Worm (Caenorhabditis elegans) whole organism, early embryonic: ENCODE data around the gene srn-1.

Experiments used
- B0310.2 ChIP-seq: sonication (generic microtip); optimal IDR thresholded peaks from 2 replicates; lab custom pipeline; 2016; ENCODE audit warnings: mild to moderate bottlenecking, missing genetic modification characterization, missing compliant biosample characterization
- ama-1 ChIP-seq: fragments of 150-350 bp; optimal IDR thresholded peaks from 2 replicates; lab custom pipeline; 2014
- flt-1 ChIP-seq: fragments of 200-800 bp; sonication (Bioruptor generic); IDR thresholded peaks from 2 replicates; pipeline ENCODE4 v1.3.6; 2022; ENCODE audit warnings: missing genetic modification characterization, missing compliant biosample characterization
- pes-1 ChIP-seq: fragments of 200-800 bp; sonication (Bioruptor generic); IDR thresholded peaks from 2 replicates; pipeline ENCODE4 v1.3.6; 2022; ENCODE audit warnings: missing genetic modification reagents, missing genetic modification characterization, missing compliant biosample characterization
- scrt-1 ChIP-seq: fragments of 200-800 bp; sonication (Bioruptor generic); IDR thresholded peaks from 2 replicates; pipeline ENCODE4 v1.3.6; 2022; ENCODE audit warnings: missing genetic modification characterization, missing compliant biosample characterization
- sea-1 ChIP-seq: fragments of 200-800 bp; sonication (Bioruptor generic); conservative IDR thresholded peaks from 2 replicates; pipeline ENCODE4 v1.3.6; 2022; ENCODE audit warnings: missing genetic modification characterization, missing compliant biosample characterization
- tbx-11 ChIP-seq: fragments of 200-800 bp; sonication (Bioruptor generic); IDR thresholded peaks from 2 replicates; pipeline ENCODE4 v1.3.6; 2022; ENCODE audit warnings: missing genetic modification characterization, missing compliant biosample characterization
- tbx-37 ChIP-seq: fragments of 200-800 bp; sonication (Bioruptor generic); conservative IDR thresholded peaks from 2 replicates; pipeline ENCODE4 v1.3.6; 2022; ENCODE audit warnings: missing genetic modification reagents, missing genetic modification characterization, missing compliant biosample characterization
- tra-4 ChIP-seq: sonication (generic microtip); optimal IDR thresholded peaks from 2 replicates; lab custom pipeline; 2017; ENCODE audit warnings: missing genetic modification characterization, missing compliant biosample characterization

- no peak for TF ChIP-seq ama-1 (lab: Kevin White, UChicago)
- TF ChIP-seq flt-1 (GFP tag; lab: Robert Waterston, UW) = no peak
- no peak for TF ChIP-seq pes-1
- TF ChIP-seq tbx-37 = no peak
- no peak for TF ChIP-seq sea-1 (GFP tag; lab: Robert Waterston, UW)
- TF ChIP-seq tra-4 = no peak
- TF ChIP-seq tbx-11 (GFP tag; lab: Robert Waterston, UW) = no peak
- TF ChIP-seq scrt-1 (GFP tag; lab: Robert Waterston, UW) = no peak
- no peak for TF ChIP-seq B0310.2 (tag; lab: Kevin White, UChicago)
These were observed 32.3 kb downstream of the srn-1 start for ce11 chrV:6253936-6254335.
